Fruit fly (Drosophila melanogaster) ovary, adult (tissue): ENCODE data around the gene DhpD.
"Not testable (repeated sequence)": the region's sequence is repeated elsewhere in the genome, so short reads cannot be mapped to it uniquely, and the experiment has no call there.

Experiments used
- CG17801 ChIP-seq: fragments of 200-800 bp; optimal IDR thresholded peaks from 2 replicates; lab custom pipeline; 2019; ENCODE audit warnings: missing biosample characterization, mild to moderate bottlenecking, missing genetic modification characterization, moderate library complexity; ENCODE audit not compliant: partially characterized antibody

DhpD gene

DNA sequence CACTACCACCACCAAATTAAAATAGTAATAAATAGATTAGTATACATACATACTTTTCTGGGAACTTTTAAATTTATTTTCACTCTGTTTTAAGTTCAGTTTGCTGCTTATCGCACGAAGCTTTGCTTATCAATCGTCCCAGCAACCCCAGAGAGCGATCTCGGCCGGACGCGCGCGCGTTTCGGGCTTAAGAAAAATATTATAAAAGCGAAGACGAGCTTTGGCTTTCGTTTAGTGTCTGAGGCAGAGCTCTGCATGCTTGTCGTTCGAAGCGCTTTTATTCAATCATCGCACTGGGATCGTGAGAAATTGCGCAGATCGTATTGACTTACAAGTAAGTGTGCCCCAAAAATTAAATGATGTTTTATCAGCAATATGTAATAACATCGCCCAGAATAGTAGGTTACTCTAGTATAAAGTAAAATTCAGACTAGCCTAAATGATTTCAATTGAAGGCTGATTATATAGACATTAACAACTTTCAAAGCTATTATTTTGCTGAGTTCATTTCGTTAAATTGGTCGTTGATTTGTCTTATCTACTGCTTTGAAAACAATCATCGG, 6.0 kb upstream of the DhpD start, which contains the start of gene Gel:
TSS of gene Gel (plus strand) at position 227 of the 563 bp plus-strand sequence.
- no peak for TF ChIP-seq CG17801

DNA sequence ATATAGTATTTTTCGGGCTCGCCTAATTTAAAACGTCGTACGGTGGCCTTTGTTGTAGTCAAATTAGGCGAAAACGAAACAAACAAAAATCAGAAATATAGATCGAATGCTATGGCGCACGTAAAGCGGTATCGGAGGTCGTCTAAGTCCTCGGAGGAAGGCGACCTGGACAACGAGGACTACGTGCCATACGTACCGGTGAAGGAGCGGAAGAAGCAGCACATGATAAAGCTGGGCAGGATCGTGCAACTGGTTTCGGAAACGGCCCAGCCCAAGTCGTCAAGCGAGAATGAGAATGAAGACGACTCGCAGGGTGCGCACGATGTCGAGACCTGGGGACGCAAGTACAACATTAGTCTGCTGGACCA, 4.0 kb upstream of the DhpD start, which contains the start of gene abs:
TSS of gene abs (plus strand) at position 30 of the 368 bp plus-strand sequence.
- TF ChIP-seq CG17801: no peak

dm6 chr3R:4232139-4233017, 3.3 kb upstream of the DhpD start, which contains the start of gene CG14641:
TSS of gene CG14641 (minus strand) at chr3R:4232342.
- TF ChIP-seq CG17801: no peak

DNA sequence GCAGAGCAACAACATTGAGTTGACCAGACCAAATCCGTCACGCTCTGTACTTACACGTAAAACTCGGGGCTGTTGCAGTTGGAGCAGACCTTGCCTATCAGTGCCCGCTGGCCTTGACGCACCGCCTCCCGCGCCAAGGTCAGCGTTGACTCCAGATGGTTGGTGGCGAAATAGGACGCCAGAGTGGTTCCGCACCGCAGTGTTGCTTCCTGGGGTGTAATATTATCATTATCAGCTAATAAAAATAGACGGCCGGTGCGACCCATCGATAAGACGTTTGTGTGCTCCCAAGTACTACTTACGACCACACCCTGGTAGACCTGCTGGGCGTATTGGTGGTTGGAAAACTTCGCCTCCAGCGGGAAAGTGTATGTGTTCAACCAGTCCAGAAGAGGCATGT, 612 bp downstream of the DhpD start:
- no peak for TF ChIP-seq CG17801

- peak; percentile 63 for TF ChIP-seq CG17801
Observed at dm6 chr3R:4220780-4221179, 8.3 kb downstream of the DhpD start.

- no peak for TF ChIP-seq CG17801
Observed at dm6 chr3R:4220030-4220429, 9.0 kb downstream of the DhpD start, which contains the start of gene CG31516. TSS of gene CG31516 (minus strand) at chr3R:4220130.

DNA sequence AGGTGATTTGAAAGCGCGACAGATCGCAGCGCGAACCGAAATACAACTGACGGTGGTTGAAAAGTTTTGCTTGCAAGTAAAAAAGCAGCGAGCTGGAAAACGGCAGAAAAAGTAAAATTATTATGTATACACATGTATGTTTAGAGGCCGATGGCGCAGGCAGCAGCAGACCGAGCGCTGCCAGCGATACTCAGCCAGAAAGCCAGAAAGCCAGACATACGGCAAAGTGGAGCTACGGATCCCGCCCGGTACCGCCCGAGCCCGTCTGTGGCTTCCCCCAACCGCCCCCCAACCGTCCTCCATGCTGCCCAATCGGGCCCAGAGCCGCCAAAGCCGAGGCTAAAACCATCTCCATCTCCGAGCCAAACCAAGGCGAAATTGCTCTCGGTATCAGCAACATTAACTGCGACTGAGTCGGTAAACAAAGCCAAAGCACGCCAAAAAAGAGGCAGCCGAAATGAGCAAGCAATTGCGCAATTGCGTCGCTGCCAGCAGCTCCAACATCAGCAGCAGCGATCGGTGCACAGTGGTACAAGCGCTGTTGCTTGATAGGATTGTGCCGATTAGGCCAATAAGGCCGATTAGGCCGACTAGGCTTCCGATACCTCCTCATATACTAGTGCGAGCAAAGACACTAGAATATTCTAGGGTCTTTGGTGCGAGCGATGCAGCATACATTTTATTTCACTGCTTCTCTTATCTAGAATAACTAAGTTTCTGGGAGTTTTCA, 13.6 kb downstream of the DhpD start, which contains the start of gene CG14636:
TSS of gene CG14636 (minus strand) at position 51 of the 730 bp plus-strand sequence.
- peak; percentile 33 for TF ChIP-seq CG17801

dm6 chr3R:4214601-4215000, 14.4 kb downstream of the DhpD start:
- TF ChIP-seq CG17801: no peak

dm6 chr3R:4214038-4214437, 15.0 kb downstream of the DhpD start:
- TF ChIP-seq CG17801: no peak

DNA sequence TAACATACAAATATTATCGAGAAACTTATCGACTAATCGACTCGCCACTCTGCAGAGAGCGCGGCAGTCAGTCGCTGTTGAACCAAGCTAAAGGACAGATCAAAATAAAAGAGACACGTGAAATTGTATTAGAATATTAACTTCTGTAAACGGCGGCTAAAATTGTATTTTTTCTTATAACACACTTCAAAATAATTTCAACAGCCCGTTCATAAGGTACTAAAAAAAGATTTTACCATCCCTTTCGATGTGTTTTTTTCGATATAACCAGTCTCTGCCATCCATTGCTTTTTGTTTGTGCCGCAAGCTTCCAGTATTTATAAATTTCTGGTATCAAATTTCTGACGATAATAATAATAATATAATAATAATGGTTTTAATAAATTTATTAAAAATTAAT, 17.6 kb downstream of the DhpD start, which contains the start of gene aux:
TSS of gene aux (plus strand) at position 301 of the 400 bp plus-strand sequence.
- TF ChIP-seq CG17801: not testable (repeated sequence)

- peak; percentile 76 for TF ChIP-seq CG17801
Observed at dm6 chr3R:4197055-4197454, 32.0 kb downstream of the DhpD start, which contains the start of gene beta-Man. TSS of gene beta-Man (plus strand) at chr3R:4197206.

DNA sequence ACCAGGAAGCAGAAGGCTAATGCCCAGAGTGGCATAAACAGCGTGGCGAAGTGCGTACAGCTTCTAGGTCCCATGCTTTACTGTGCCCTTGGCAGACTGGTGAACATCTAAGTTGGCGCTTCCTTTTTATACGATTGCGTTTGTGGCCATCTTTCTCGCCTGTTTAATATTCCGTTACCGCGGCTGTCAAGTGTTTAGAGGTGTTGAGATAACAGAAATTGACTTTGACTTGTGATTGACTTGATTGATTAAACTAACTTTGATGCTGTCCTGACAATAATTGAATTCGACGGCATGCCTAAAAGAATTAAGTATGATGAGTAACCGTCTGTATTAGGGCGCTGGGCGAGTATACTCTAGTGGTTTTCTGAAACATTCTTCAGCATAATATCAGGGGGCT, 38.9 kb downstream of the DhpD start, which contains the start of gene Dsk:
TSS of gene Dsk (minus strand) at position 101 of the 400 bp plus-strand sequence.
- TF ChIP-seq CG17801: no peak

DNA sequence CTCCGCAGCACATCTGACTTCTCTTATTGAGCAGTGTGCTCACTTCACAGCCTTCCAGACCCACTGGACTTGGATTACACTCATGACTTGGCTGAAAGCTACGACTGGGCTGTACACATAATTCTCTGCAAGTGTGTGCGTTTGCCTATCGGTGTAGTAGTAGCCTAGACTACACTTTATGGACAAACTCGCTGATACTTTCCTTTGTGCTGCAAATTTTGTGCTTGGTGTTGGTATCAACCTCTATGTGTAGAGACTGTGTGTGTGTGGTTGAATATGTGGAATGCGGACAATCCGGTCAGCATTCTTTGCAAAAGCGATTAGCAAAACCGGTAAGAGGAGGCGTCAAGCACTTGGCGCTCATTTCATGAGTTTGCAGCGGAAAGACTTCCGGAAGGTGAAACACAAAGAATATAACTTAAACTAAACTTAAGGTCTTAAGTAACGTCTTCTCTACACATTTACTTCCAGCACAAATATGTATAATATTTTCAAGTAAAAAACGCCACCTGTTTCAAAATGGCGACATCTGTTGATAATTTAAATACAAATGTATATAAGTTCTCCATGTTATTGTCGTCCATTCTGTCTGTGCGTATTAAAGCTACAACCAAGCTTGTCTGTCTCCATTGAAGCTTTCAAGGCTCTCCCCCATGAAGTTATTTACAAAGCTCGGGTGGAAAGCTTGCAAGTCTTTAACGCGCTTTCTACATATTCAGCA, 42.1 kb downstream of the DhpD start:
- TF ChIP-seq CG17801: no peak

dm6 chr3R:4180543-4181214, 48.4 kb downstream of the DhpD start:
- TF ChIP-seq CG17801: no peak

dm6 chr3R:4178750-4179485, 50.1 kb downstream of the DhpD start:
- no peak for TF ChIP-seq CG17801
